Worm (Caenorhabditis elegans) whole organism, L2 larva: ENCODE results near the gene T24H10.5.

Experiments used
- nhr-25 ChIP-seq: fragments of 150-350 bp; sonication (generic microtip); optimal IDR thresholded peaks from 3 replicates; lab custom pipeline; 2014; ENCODE audit warnings: missing biosample characterization, missing genetic modification characterization
- skn-1 ChIP-seq: sonication (generic microtip); optimal IDR thresholded peaks from 2 replicates; lab custom pipeline; 2017; ENCODE audit warnings: missing biosample characterization, missing genetic modification characterization
- unc-55 ChIP-seq: fragments of 150-350 bp; sonication (generic microtip); optimal IDR thresholded peaks from 3 replicates; lab custom pipeline; 2014; ENCODE audit warnings: missing biosample characterization, missing genetic modification reagents, missing genetic modification characterization

- TF ChIP-seq skn-1: no peak
- TF ChIP-seq nhr-25 (tag; lab: Kevin White, UChicago): no peak
- no peak for TF ChIP-seq unc-55 (GFP tag; lab: Kevin White, UChicago)
Measured at ce11 chrII:9113759-9114158, 12.9 kb downstream of the T24H10.5 start.
